Worm (Caenorhabditis elegans): ENCODE data around the gene T07H8.11.

DNA sequence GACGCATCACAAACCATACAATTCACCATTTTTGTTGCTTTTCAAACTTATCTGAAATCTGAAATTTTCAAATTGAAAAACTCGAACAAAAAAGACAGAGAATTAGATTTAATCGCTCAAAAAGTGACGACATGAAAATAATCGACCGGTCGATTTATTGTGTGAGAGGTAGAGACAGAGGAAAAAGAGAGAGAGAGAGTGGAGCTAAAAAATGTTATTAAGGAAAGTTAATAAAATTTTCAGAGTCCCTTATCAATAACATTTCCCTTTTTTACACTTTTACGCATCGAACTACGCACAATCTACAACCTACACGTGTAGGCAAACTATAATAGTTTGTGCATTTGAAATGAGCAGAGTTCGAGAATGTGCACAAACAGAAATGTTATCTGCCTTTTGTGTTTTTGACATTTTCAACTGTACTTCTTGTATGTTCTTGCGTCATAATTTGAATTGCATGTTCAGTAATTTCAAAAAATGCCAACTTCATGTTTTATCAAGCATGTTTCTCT lies 45.9 kb upstream of the T07H8.11 start, which contains the start of gene nhr-107:
- TF ChIP-seq ztf-16 (tag; optimal IDR thresholded peaks at IDR 0.05) (no peak), unc-86 (tag; optimal IDR thresholded peaks at IDR 0.05) (no peak), ama-1 (optimal IDR thresholded peaks at IDR 0.05) (no peak), lin-11 (tag; optimal IDR thresholded peaks at IDR 0.05) (no peak), hlh-15 (tag; optimal IDR thresholded peaks at IDR 0.05) (no peak), ceh-45 (GFP tag; IDR thresholded peaks at IDR 0.05) (no peak), ahr-1 (tag; optimal IDR thresholded peaks at IDR 0.05) (no peak), pat-9 (tag; optimal IDR thresholded peaks at IDR 0.05) (no peak)
